Worm (Caenorhabditis elegans) whole organism, L2 larva: ENCODE results near the gene K04G11.1.

Source experiments
- C34F6.9 ChIP-seq: fragments of 150-350 bp; optimal IDR thresholded peaks from 2 replicates; lab custom pipeline; 2014; ENCODE audit warnings: missing biosample characterization, missing genetic modification characterization
- F13H6.1 ChIP-seq: sonication (generic microtip); optimal IDR thresholded peaks from 2 replicates; lab custom pipeline; 2016; ENCODE audit warnings: missing genetic modification characterization, missing compliant biosample characterization
- Y55F3AM.14 ChIP-seq: fragments of 200-800 bp; sonication (Bioruptor generic); optimal IDR thresholded peaks from 2 replicates; lab custom pipeline; 2018; ENCODE audit warnings: mild to moderate bottlenecking, missing genetic modification characterization, missing compliant biosample characterization
- alr-1 ChIP-seq: fragments of 150-350 bp; optimal IDR thresholded peaks from 2 replicates; lab custom pipeline; 2014; ENCODE audit warnings: missing biosample characterization, missing genetic modification characterization
- aly-2 ChIP-seq: fragments of 150-350 bp; optimal IDR thresholded peaks from 2 replicates; lab custom pipeline; 2014; ENCODE audit warnings: missing biosample characterization, missing genetic modification characterization
- ama-1 ChIP-seq: fragments of 150-350 bp; optimal IDR thresholded peaks from 2 replicates; lab custom pipeline; 2018; ENCODE audit warnings: inconsistent platforms
- blmp-1 ChIP-seq: sonication (generic microtip); optimal IDR thresholded peaks from 2 replicates; lab custom pipeline; 2017; ENCODE audit warnings: missing genetic modification characterization, mild to moderate bottlenecking, missing compliant biosample characterization, antibody characterized with exemption, moderate library complexity; ENCODE audit not compliant: insufficient read depth
- ceh-16 ChIP-seq: fragments of 150-350 bp; optimal IDR thresholded peaks from 2 replicates; lab custom pipeline; 2014; ENCODE audit warnings: missing biosample characterization, missing genetic modification characterization
- elt-1 ChIP-seq: fragments of 150-350 bp; optimal IDR thresholded peaks from 2 replicates; lab custom pipeline; 2014; ENCODE audit warnings: missing biosample characterization, missing genetic modification characterization
- fos-1 ChIP-seq: fragments of 150-350 bp; optimal IDR thresholded peaks from 2 replicates; lab custom pipeline; 2014; ENCODE audit warnings: missing biosample characterization, missing genetic modification characterization
- lin-11 ChIP-seq: fragments of 150-350 bp; sonication (generic microtip); optimal IDR thresholded peaks from 2 replicates; lab custom pipeline; 2014; ENCODE audit warnings: missing biosample characterization, missing genetic modification characterization, inconsistent platforms, mixed read lengths
- lsy-2 ChIP-seq, 2 experiments: fragments of 150-350 bp in 1 of 2; sonication (generic microtip) in 1 of 2; optimal IDR thresholded peaks; 2 replicates each; lab custom pipeline; 2014 to 2017; ENCODE audit warnings: missing biosample characterization in 2 of 2, missing genetic modification characterization in 2 of 2
- mab-5 ChIP-seq: fragments of 150-350 bp; optimal IDR thresholded peaks from 2 replicates; lab custom pipeline; 2014; ENCODE audit warnings: missing biosample characterization, missing genetic modification characterization
- mbf-1 ChIP-seq: sonication (generic microtip); optimal IDR thresholded peaks from 2 replicates; lab custom pipeline; 2017; ENCODE audit warnings: missing biosample characterization, missing genetic modification characterization
- nhr-10 ChIP-seq: sonication (generic microtip); optimal IDR thresholded peaks from 2 replicates; lab custom pipeline; 2017; ENCODE audit warnings: missing biosample characterization, missing genetic modification characterization
- nhr-129 ChIP-seq: fragments of 150-350 bp; optimal IDR thresholded peaks from 2 replicates; lab custom pipeline; 2014; ENCODE audit warnings: missing biosample characterization, missing genetic modification characterization
- nhr-21 ChIP-seq: fragments of 150-350 bp; optimal IDR thresholded peaks from 2 replicates; lab custom pipeline; 2014; ENCODE audit warnings: missing biosample characterization, missing genetic modification characterization
- nhr-23 ChIP-seq: fragments of 150-350 bp; optimal IDR thresholded peaks from 2 replicates; lab custom pipeline; 2014; ENCODE audit warnings: missing biosample characterization, missing genetic modification reagents, missing genetic modification characterization
- nhr-237 ChIP-seq: fragments of 150-350 bp; optimal IDR thresholded peaks from 2 replicates; lab custom pipeline; 2014; ENCODE audit warnings: missing biosample characterization, missing genetic modification characterization
- nhr-25 ChIP-seq: fragments of 150-350 bp; sonication (generic microtip); optimal IDR thresholded peaks from 3 replicates; lab custom pipeline; 2014; ENCODE audit warnings: missing biosample characterization, missing genetic modification characterization
- nhr-6 ChIP-seq: fragments of 150-350 bp; optimal IDR thresholded peaks from 2 replicates; lab custom pipeline; 2014; ENCODE audit warnings: missing biosample characterization, missing genetic modification characterization
- nhr-77 ChIP-seq: fragments of 150-350 bp; optimal IDR thresholded peaks from 2 replicates; lab custom pipeline; 2014; ENCODE audit warnings: missing biosample characterization, missing genetic modification characterization
- peb-1 ChIP-seq: fragments of 150-350 bp; optimal IDR thresholded peaks from 2 replicates; lab custom pipeline; 2014; ENCODE audit warnings: missing biosample characterization, missing genetic modification characterization
- skn-1 ChIP-seq: sonication (generic microtip); optimal IDR thresholded peaks from 2 replicates; lab custom pipeline; 2017; ENCODE audit warnings: missing biosample characterization, missing genetic modification characterization
- sma-3 ChIP-seq: sonication (generic microtip); optimal IDR thresholded peaks from 2 replicates; lab custom pipeline; 2016; ENCODE audit warnings: missing genetic modification reagents, missing genetic modification characterization, missing compliant biosample characterization
- snpc-4 ChIP-seq: fragments of 150-350 bp; optimal IDR thresholded peaks from 2 replicates; lab custom pipeline; 2014; ENCODE audit warnings: missing biosample characterization, missing genetic modification characterization
- unc-39 ChIP-seq: fragments of 150-350 bp; optimal IDR thresholded peaks from 2 replicates; lab custom pipeline; 2014; ENCODE audit warnings: missing biosample characterization, missing genetic modification characterization
- unc-62 ChIP-seq: fragments of 150-350 bp; optimal IDR thresholded peaks from 2 replicates; lab custom pipeline; 2014; ENCODE audit warnings: missing biosample characterization, missing genetic modification reagents, missing genetic modification characterization
- zag-1 ChIP-seq: fragments of 150-350 bp; optimal IDR thresholded peaks from 2 replicates; lab custom pipeline; 2014; ENCODE audit warnings: missing biosample characterization, missing genetic modification characterization
- ztf-11 ChIP-seq: sonication (generic microtip); optimal IDR thresholded peaks from 2 replicates; lab custom pipeline; 2017; ENCODE audit warnings: missing biosample characterization, missing genetic modification characterization
- ztf-4 ChIP-seq: fragments of 150-350 bp; optimal IDR thresholded peaks from 2 replicates; lab custom pipeline; 2014; ENCODE audit warnings: missing biosample characterization, missing genetic modification characterization

The K04G11.1 gene

DNA sequence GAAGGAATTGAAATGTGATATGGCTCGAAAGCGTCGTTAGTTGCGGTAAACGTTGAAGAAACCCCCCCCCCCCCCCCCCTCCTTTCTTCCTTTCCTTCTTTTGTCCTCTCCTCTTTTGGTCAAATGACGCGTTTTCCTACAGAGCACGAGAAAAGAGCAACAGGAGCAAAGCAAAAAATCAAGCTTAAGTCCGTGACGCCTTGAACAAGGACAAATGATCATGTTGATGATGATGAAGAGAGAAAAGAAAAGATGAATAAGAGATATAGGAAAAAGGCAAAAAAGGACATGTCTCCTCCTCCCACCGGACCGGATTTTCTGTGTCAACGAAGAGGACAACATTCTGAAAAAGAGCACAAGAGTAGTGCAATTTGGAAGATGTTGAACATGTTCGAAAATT lies 24.3 kb downstream of the K04G11.1 start:
- no peak for TF ChIP-seq lin-11 (tag; lab: Kevin White, UChicago)
- TF ChIP-seq nhr-21 (tag; lab: Kevin White, UChicago), result no peak
- no peak for TF ChIP-seq blmp-1
- no peak for TF ChIP-seq sma-3 (GFP tag; lab: Kevin White, UChicago)
- TF ChIP-seq unc-39 (tag; lab: Kevin White, UChicago), result no peak
- TF ChIP-seq nhr-6 (tag; lab: Kevin White, UChicago), result no peak
- no peak for TF ChIP-seq peb-1 (tag; lab: Kevin White, UChicago)

DNA sequence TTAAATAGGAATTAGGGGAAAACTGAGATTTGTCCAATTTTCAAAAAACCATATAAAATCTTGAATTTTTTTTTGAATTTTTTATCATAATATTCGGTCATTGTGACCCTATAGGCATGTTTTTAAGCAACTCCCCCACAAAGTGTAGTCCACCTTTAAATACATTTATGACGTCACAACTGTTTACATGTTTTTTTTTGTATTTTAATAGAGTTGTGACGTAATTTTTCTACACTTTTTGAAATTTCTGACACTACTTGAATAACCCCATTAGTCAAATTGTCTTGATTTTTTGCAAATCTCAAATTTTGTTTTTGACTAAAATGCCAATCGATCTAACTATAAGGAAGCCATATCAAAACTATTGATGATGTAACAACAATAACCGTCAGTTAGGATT lies 30.8 kb downstream of the K04G11.1 start:
- no peak for TF ChIP-seq F13H6.1
- no peak for TF ChIP-seq elt-1 (tag; lab: Kevin White, UChicago)
- TF ChIP-seq aly-2 (tag; lab: Kevin White, UChicago), result no peak
- no peak for TF ChIP-seq zag-1
- TF ChIP-seq mab-5 (tag; lab: Kevin White, UChicago), result no peak
- TF ChIP-seq nhr-25 (tag; lab: Kevin White, UChicago), result no peak
- TF ChIP-seq ama-1 (lab: Kevin White, UChicago), result no peak
- no peak for TF ChIP-seq nhr-77 (tag; lab: Kevin White, UChicago)
- TF ChIP-seq Y55F3AM.14 (GFP tag; lab: Kevin White, UChicago), result no peak
- TF ChIP-seq unc-62 (GFP tag; lab: Kevin White, UChicago), result no peak

DNA sequence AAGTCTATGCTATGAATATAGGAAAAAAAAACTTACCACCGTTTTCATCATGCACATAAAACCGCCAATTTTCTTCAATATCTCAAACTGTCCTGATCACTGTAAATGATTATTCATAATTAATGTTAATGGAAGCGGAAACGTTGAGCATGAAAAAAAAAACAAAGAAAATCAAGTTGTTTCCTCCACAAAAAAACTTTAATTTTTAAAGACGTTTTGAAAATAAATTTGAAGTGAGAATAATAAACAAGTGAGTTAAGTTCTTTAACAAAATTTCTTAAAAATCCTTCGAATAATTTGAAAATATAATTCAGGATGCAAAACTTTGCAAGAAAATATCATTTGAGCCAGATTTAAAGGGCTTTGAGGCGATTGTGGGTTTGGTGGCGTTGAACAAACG lies 35.0 kb downstream of the K04G11.1 start, which contains the start of gene irk-3:
Gene irk-3, minus strand, starts transcription at position 101 of the 400 bp plus-strand sequence.
- TF ChIP-seq lin-11 (tag; lab: Kevin White, UChicago) (no peak), nhr-129 (tag; lab: Kevin White, UChicago) (no peak)

DNA sequence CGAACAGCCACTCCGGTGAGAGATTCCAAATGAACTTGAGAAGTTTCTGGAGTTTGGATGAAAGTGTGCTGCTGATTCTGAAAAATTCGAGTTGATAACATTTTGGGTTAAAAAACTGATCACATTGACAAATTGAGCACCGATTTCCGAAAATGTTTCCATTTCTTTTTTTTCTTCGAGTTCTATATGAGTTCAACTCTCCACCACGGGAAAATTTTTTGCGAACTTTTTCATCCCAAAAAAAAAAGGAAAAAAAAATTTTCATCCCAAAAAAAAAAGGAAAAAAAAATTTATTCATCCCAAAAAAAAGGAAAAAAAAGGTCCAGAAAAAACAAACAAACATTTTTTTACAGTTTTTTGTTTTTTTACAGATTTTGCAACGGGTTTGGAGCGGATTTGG lies 41.8 kb downstream of the K04G11.1 start, which contains the start of gene Y60A9A.1:
Gene Y60A9A.1, minus strand, starts transcription at position 101 of the 400 bp plus-strand sequence.
- TF ChIP-seq nhr-25 (tag; lab: Kevin White, UChicago) (no peak), ztf-4 (tag; lab: Kevin White, UChicago) (no peak), Y55F3AM.14 (GFP tag; lab: Kevin White, UChicago) (no peak), blmp-1 (no peak), snpc-4 (tag; lab: Kevin White, UChicago) (no peak), ceh-16 (tag; lab: Kevin White, UChicago) (no peak), skn-1 (tag; lab: Kevin White, UChicago) (no peak), fos-1 (tag; lab: Kevin White, UChicago) (no peak), alr-1 (tag; lab: Kevin White, UChicago) (no peak), unc-39 (tag; lab: Kevin White, UChicago) (no peak), F13H6.1 (no peak), ztf-11 (no peak), mbf-1 (no peak), zag-1 (no peak), C34F6.9 (no peak), elt-1 (tag; lab: Kevin White, UChicago) (no peak)

DNA sequence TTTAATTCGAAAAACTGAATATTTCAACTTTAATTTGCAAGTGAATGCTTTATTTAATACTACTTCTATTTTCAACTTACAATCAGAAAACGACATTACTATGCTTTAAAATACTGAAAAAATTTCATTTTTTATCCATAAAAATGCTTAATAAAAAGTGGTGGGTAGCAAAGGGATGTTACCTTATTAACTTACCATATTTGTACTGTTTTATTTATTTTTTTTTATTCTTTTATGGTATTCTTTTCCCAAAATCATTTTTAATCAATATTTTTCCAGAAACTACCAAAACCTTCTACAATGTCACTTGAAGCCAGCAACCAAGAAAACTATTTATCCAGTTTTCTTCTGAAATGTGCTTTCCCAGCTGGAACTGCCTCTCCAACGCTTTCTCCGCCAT lies 47.6 kb downstream of the K04G11.1 start, which contains the start of gene Y60A9.3:
Gene Y60A9.3, plus strand, starts transcription at position 301 of the 400 bp plus-strand sequence.
- TF ChIP-seq nhr-10, result no peak
- TF ChIP-seq C34F6.9, result no peak
- TF ChIP-seq ztf-11, result no peak
- TF ChIP-seq nhr-237, result no peak
- TF ChIP-seq nhr-129 (tag; lab: Kevin White, UChicago), result no peak
- no peak for TF ChIP-seq unc-39 (tag; lab: Kevin White, UChicago)
- TF ChIP-seq lsy-2 (tag; optimal IDR thresholded peaks at IDR 0.05; lab: Kevin White, UChicago), result no peak
- TF ChIP-seq nhr-23 (tag; lab: Kevin White, UChicago), result no peak
